Fruit fly (Drosophila melanogaster): ENCODE measurements around the gene Gmd.

- TF ChIP-seq fd96Ca (GFP tag; IDR thresholded peaks at IDR 0.05) (peak; percentile 69), Pif1A (GFP tag; optimal IDR thresholded peaks at IDR 0.05) (peak; percentile 87), rn (GFP tag; IDR thresholded peaks at IDR 0.05) (0 out of 2 replicates have a peak, but pooled peaks have one; percentile 7), CG9948 (tag; optimal IDR thresholded peaks at IDR 0.05) (peak; percentile 87), CG13204 (GFP tag; optimal IDR thresholded peaks at IDR 0.05) (peak; percentile 83), CG8159 (tag; optimal IDR thresholded peaks at IDR 0.05) (peak; percentile 91), gl (tag; optimal IDR thresholded peaks at IDR 0.05) (peak; percentile 66)
Observed at dm6 chr2L:5000287-5000871, 23.6 kb upstream of the Gmd start.
